Fruit fly (Drosophila melanogaster): ENCODE measurements around the gene PIG-H.

PIG-H gene

DNA sequence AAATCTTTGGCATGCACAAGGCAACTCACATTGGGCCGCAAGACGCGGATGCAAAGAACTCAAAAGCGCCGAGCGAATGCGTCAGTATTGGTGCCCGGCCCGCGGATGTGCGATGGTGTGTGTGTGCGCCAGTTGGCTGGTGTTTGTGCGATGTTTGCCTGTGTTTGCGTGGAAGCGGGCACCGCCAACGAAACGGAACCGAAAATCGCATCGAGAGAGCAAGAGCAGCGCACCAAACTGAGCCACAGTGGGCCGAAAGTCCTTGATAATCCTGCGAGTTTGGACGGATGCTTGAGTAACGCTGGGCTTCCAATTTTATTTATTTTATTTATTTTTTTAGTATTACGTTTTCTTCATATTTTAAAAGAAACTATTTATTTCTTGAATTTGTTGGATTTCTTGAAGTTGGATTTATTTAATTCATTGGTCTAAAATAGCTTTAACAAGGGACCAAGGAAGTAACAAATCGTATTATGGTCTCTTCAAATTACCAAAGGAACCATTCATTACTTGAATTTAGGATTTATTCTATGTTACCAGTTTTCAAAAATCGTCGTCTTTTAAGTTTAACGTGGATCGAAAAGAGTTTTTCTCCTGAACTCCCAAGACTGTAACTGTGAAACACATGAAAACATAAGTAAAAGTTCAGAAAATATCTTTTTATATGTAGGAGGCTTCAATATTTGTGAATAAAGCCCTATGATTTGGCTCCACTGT lies 36.7 kb upstream of the PIG-H start (continued):
- TF ChIP-seq CG10267 (tag; optimal IDR thresholded peaks at IDR 0.05) (peak; percentile 58), lola (GFP tag; optimal IDR thresholded peaks at IDR 0.05) (peak in 1 of 3 experiments; percentile 87), CG11504 (tag; optimal IDR thresholded peaks at IDR 0.05) (peak; percentile 63), Lim3 (GFP tag; IDR thresholded peaks at IDR 0.05) (no peak), CG2875 (GFP tag; optimal IDR thresholded peaks at IDR 0.05) (peak; percentile 61), h (optimal IDR thresholded peaks at IDR 0.05) (no peak), cwo (GFP tag; optimal IDR thresholded peaks at IDR 0.05) (no peak), CG1792 (GFP tag; optimal IDR thresholded peaks at IDR 0.05) (no peak), CG11696 (GFP tag; IDR thresholded peaks at IDR 0.05) (no peak), toy (GFP tag; IDR thresholded peaks at IDR 0.05) (no peak), Meics (GFP tag; optimal IDR thresholded peaks at IDR 0.05) (no peak), CG10979 (tag; optimal IDR thresholded peaks at IDR 0.05) (peak; percentile 79), HmgD (GFP tag; optimal IDR thresholded peaks at IDR 0.05) (no peak), CG10654 (GFP tag; optimal IDR thresholded peaks at IDR 0.05) (peak; percentile 3), dm (GFP tag; optimal IDR thresholded peaks at IDR 0.05) (no peak), Ets65A (GFP tag) (peak; percentile 10), wor (GFP tag; IDR thresholded peaks at IDR 0.05) (peak; percentile 39; the same call in 1 of the 2 replicates), CG32767 (GFP tag; IDR thresholded peaks at IDR 0.05) (no peak), Hr39 (optimal IDR thresholded peaks at IDR 0.05) (no peak), Elba2 (GFP tag; optimal IDR thresholded peaks at IDR 0.05) (no peak), schlank (tag; optimal IDR thresholded peaks at IDR 0.05) (no peak), eve (GFP tag; optimal IDR thresholded peaks at IDR 0.05) (peak in 1 of 2 experiments; percentile 64), Gug (GFP tag; IDR thresholded peaks at IDR 0.05) (peak; percentile 9; the same call in 1 of the 4 replicates), stwl (tag; optimal IDR thresholded peaks at IDR 0.05) (no peak), CG13894 (tag; optimal IDR thresholded peaks at IDR 0.05) (no peak), CG4820 (GFP tag; optimal IDR thresholded peaks at IDR 0.05) (peak; percentile 19), fd3F (GFP tag; optimal IDR thresholded peaks at IDR 0.05) (no peak), sc (optimal IDR thresholded peaks at IDR 0.05) (no peak), sc (GFP tag; optimal IDR thresholded peaks at IDR 0.05) (peak; percentile 75), CG3995 (GFP tag; optimal IDR thresholded peaks at IDR 0.05) (no peak), Usf (GFP tag; optimal IDR thresholded peaks at IDR 0.05) (peak; percentile 62), az2 (GFP tag; optimal IDR thresholded peaks at IDR 0.05) (peak; percentile 67), CG2199 (GFP tag; IDR thresholded peaks at IDR 0.05) (peak; percentile 34; the same call in 1 of the 3 replicates), esg (GFP tag; conservative IDR thresholded peaks at IDR 0.05) (no peak), lbe (GFP tag; optimal IDR thresholded peaks at IDR 0.05) (no peak), CG4617 (GFP tag; optimal IDR thresholded peaks at IDR 0.05; ENCODE audit: borderline replicate concordance) (peak; percentile 10), nerfin-1 (tag; optimal IDR thresholded peaks at IDR 0.05) (no peak), Doc2 (GFP tag; IDR thresholded peaks at IDR 0.05) (no peak), Hr51 (GFP tag; optimal IDR thresholded peaks at IDR 0.05) (no peak), oc (tag; optimal IDR thresholded peaks at IDR 0.05) (no peak), pho (GFP tag; optimal IDR thresholded peaks at IDR 0.05) (no peak), nom (GFP tag; optimal IDR thresholded peaks at IDR 0.05) (no peak), CG33557 (GFP tag; optimal IDR thresholded peaks at IDR 0.05) (peak; percentile 72), kay (GFP tag; optimal IDR thresholded peaks at IDR 0.05) (peak; percentile 29), onecut (GFP tag; IDR thresholded peaks at IDR 0.05) (peak; percentile 1; the same call in 1 of the 2 replicates), CG9727 (GFP tag; optimal IDR thresholded peaks at IDR 0.05) (peak; percentile 82), tap (tag; optimal IDR thresholded peaks at IDR 0.05) (no peak), HLH3B (GFP tag; IDR thresholded peaks at IDR 0.05) (no peak; the same call in 1 of the 2 replicates), twi (tag; optimal IDR thresholded peaks at IDR 0.05) (peak; percentile 31), ATbp (GFP tag; optimal IDR thresholded peaks at IDR 0.05) (peak; percentile 55)

Data from whole organism, embryonic.